Fruit fly (Drosophila melanogaster): ENCODE results near the gene Tm2.

Tm2 gene

dm6 chr3R:15332994-15333393 is 23.0 kb downstream of the Tm2 start, which contains the start of the genes Fkbp39 and Cyfip (continued):
- TF ChIP-seq tap (tag; optimal IDR thresholded peaks at IDR 0.05) (no peak), YL-1 (GFP tag; optimal IDR thresholded peaks at IDR 0.05) (peak; percentile 98), sim (GFP tag; IDR thresholded peaks at IDR 0.05) (no peak), CG34376 (GFP tag; optimal IDR thresholded peaks at IDR 0.05) (peak; percentile 15), CG10959 (GFP tag; IDR thresholded peaks at IDR 0.05) (no peak), Lim3 (GFP tag; IDR thresholded peaks at IDR 0.05) (no peak), fru (optimal IDR thresholded peaks at IDR 0.05) (no peak), CG1603 (tag; optimal IDR thresholded peaks at IDR 0.05) (peak; percentile 93), Hr3 (GFP tag; optimal IDR thresholded peaks at IDR 0.05) (peak; percentile 20), D (optimal IDR thresholded peaks at IDR 0.05) (peak; percentile 57), D (GFP tag; optimal IDR thresholded peaks at IDR 0.05) (no peak), CG2712 (tag; optimal IDR thresholded peaks at IDR 0.05) (peak; percentile 52), lov (optimal IDR thresholded peaks at IDR 0.05) (no peak), lov (GFP tag; IDR thresholded peaks at IDR 0.05) (no peak), CG6854 (GFP tag; optimal IDR thresholded peaks at IDR 0.05) (no peak), CG10565 (GFP tag; optimal IDR thresholded peaks at IDR 0.05) (no peak), bab2 (GFP tag; optimal IDR thresholded peaks at IDR 0.05) (peak; percentile 29), Gug (GFP tag; IDR thresholded peaks at IDR 0.05) (peak; percentile 38; the same call in 1 of the 4 replicates), btn (GFP tag; optimal IDR thresholded peaks at IDR 0.05) (no peak), CG13424 (tag; optimal IDR thresholded peaks at IDR 0.05) (peak; percentile 26), CG6272 (GFP tag; IDR thresholded peaks at IDR 0.05) (peak; percentile 43; the same call in 1 of the 2 replicates), crol (GFP tag; IDR thresholded peaks at IDR 0.05) (0 out of 2 replicates have a peak, but pooled peaks have one; percentile 5), kni (GFP tag; optimal IDR thresholded peaks at IDR 0.05) (no peak), CG7987 (GFP tag; optimal IDR thresholded peaks at IDR 0.05) (peak; percentile 56), Antp (GFP tag; optimal IDR thresholded peaks at IDR 0.05) (peak; percentile 63), sqz (GFP tag; optimal IDR thresholded peaks at IDR 0.05) (no peak), hbn (GFP tag; IDR thresholded peaks at IDR 0.05; ENCODE audit: partially characterized antibody) (peak; percentile 65), CG12299 (tag; optimal IDR thresholded peaks at IDR 0.05) (no peak), CG32772 (GFP tag; IDR thresholded peaks at IDR 0.05) (peak; percentile 78), CG11093 (GFP tag; IDR thresholded peaks at IDR 0.05) (no peak), CG30020 (tag; optimal IDR thresholded peaks at IDR 0.05) (peak; percentile 40), ro (GFP tag; IDR thresholded peaks at IDR 0.05) (no peak), Lhr (GFP tag; optimal IDR thresholded peaks at IDR 0.05) (peak; percentile 94), CG6254 (GFP tag; optimal IDR thresholded peaks at IDR 0.05) (no peak), pzg (GFP tag; optimal IDR thresholded peaks at IDR 0.05) (peak; percentile 100), vnd (GFP tag; IDR thresholded peaks at IDR 0.05; ENCODE audit: partially characterized antibody) (peak; percentile 44; the same call in 1 of the 3 replicates), CG13775 (GFP tag; optimal IDR thresholded peaks at IDR 0.05) (peak; percentile 40), CG13894 (tag; optimal IDR thresholded peaks at IDR 0.05) (no peak), CG17568 (GFP tag; optimal IDR thresholded peaks at IDR 0.05) (no peak), Doc2 (GFP tag; IDR thresholded peaks at IDR 0.05) (no peak), disco-r (GFP tag; optimal IDR thresholded peaks at IDR 0.05) (no peak), ap (GFP tag; IDR thresholded peaks at IDR 0.05) (no peak), CG31224 (GFP tag; IDR thresholded peaks at IDR 0.05) (no peak), Sin3A (optimal IDR thresholded peaks at IDR 0.05) (peak; percentile 84), NfI (GFP tag; optimal IDR thresholded peaks at IDR 0.05) (peak; percentile 34), CG13296 (GFP tag; optimal IDR thresholded peaks at IDR 0.05) (peak; percentile 2), CG13624 (GFP tag; optimal IDR thresholded peaks at IDR 0.05) (peak; percentile 91), so (GFP tag; IDR thresholded peaks at IDR 0.05) (no peak), Blimp-1 (GFP tag; optimal IDR thresholded peaks at IDR 0.05) (no peak), aop (GFP tag; IDR thresholded peaks at IDR 0.05) (no peak), ato (GFP tag; IDR thresholded peaks at IDR 0.05; ENCODE audit: partially characterized antibody) (peak; percentile 67), CG9797 (GFP tag; optimal IDR thresholded peaks at IDR 0.05) (peak; percentile 87)
